Fruit fly (Drosophila melanogaster) S2 (cell line): Measurements from ENCODE around the gene MtnE.

ENCODE experiments used
- CG8478 ChIP-seq: fragments of >200 bp; optimal IDR thresholded peaks from 2 replicates; lab custom pipeline; 2018
- CTCF ChIP-seq, 2 experiments: fragments of >200 bp; optimal IDR thresholded peaks; 2 replicates each; lab custom pipeline; 2018

dm6 chr3R:20503646-20504045 is 30.9 kb downstream of the MtnE start, which contains the start of gene MtnB:
- TF ChIP-seq CG8478 (lab: Kevin White, UChicago) (no peak), CTCF (optimal IDR thresholded peaks at IDR 0.05; lab: Kevin White, UChicago) (no peak)
